Fruit fly (Drosophila melanogaster): ENCODE measurements around the gene Tim9a.

The Tim9a gene

dm6 chrX:13373239-13374153 is 11.5 kb upstream of the Tim9a start (continued):
- peak; percentile 81 for TF ChIP-seq CG13775 (GFP tag; optimal IDR thresholded peaks at IDR 0.05)
- peak; percentile 80 for TF ChIP-seq zfh1 (GFP tag; IDR thresholded peaks at IDR 0.05)
- TF ChIP-seq CG3065 (GFP tag; optimal IDR thresholded peaks at IDR 0.05), result peak; percentile 40
- peak; percentile 42 for TF ChIP-seq Fer2 (tag; optimal IDR thresholded peaks at IDR 0.05)
- TF ChIP-seq E2f1 (GFP tag; IDR thresholded peaks at IDR 0.05), result peak; percentile 81
- no peak for TF ChIP-seq da (GFP tag; optimal IDR thresholded peaks at IDR 0.05)
- no peak for TF ChIP-seq Elba2 (GFP tag; optimal IDR thresholded peaks at IDR 0.05)
- TF ChIP-seq NFAT (GFP tag; IDR thresholded peaks at IDR 0.05), result peak; percentile 65
- peak; percentile 79 for TF ChIP-seq salm (tag; optimal IDR thresholded peaks at IDR 0.05)
- peak; percentile 61; the same call in 1 of the 2 replicates for TF ChIP-seq CG1024 (GFP tag; IDR thresholded peaks at IDR 0.05)
- peak; percentile 57 for TF ChIP-seq CG4404 (GFP tag; IDR thresholded peaks at IDR 0.05)
- TF ChIP-seq CG12769 (tag; optimal IDR thresholded peaks at IDR 0.05), result peak; percentile 23
- no peak for TF ChIP-seq CG17186 (GFP tag; optimal IDR thresholded peaks at IDR 0.05)
- peak; percentile 69 for TF ChIP-seq CG6765 (GFP tag; optimal IDR thresholded peaks at IDR 0.05)
- peak; percentile 39 for TF ChIP-seq CG4617 (GFP tag; optimal IDR thresholded peaks at IDR 0.05; ENCODE audit: borderline replicate concordance)
- peak; percentile 86 for TF ChIP-seq CG11695 (GFP tag; IDR thresholded peaks at IDR 0.05)
- TF ChIP-seq Fer1 (GFP tag; optimal IDR thresholded peaks at IDR 0.05), result peak; percentile 86
- TF ChIP-seq CG7928 (GFP tag; optimal IDR thresholded peaks at IDR 0.05), result no peak
- TF ChIP-seq Stat92E (GFP tag; optimal IDR thresholded peaks at IDR 0.05), result peak in 1 of 3 experiments; percentile 33
- peak; percentile 86 for TF ChIP-seq CG2875 (GFP tag; optimal IDR thresholded peaks at IDR 0.05)
- peak; percentile 58 for TF ChIP-seq Camta (GFP tag; optimal IDR thresholded peaks at IDR 0.05)
- TF ChIP-seq Opbp (GFP tag; IDR thresholded peaks at IDR 0.05; ENCODE audit: partially characterized antibody), result no peak
- peak; percentile 84 for TF ChIP-seq CG17568 (GFP tag; optimal IDR thresholded peaks at IDR 0.05)
- peak; percentile 67 for TF ChIP-seq Hand (GFP tag; optimal IDR thresholded peaks at IDR 0.05)
- TF ChIP-seq CG4360 (GFP tag; IDR thresholded peaks at IDR 0.05), result 0 out of 2 replicates have a peak, but pooled peaks have one; percentile 27
- peak; percentile 29 for TF ChIP-seq CG1647 (GFP tag; optimal IDR thresholded peaks at IDR 0.05)
- TF ChIP-seq CG7271 (tag; optimal IDR thresholded peaks at IDR 0.05), result no peak
- TF ChIP-seq mam (GFP tag; optimal IDR thresholded peaks at IDR 0.05), result peak; percentile 35
- peak; percentile 71; the same call in 1 of the 2 replicates for TF ChIP-seq ara (GFP tag; IDR thresholded peaks at IDR 0.05)
- TF ChIP-seq D19B (GFP tag; optimal IDR thresholded peaks at IDR 0.05), result peak; percentile 67
- TF ChIP-seq eve (GFP tag; optimal IDR thresholded peaks at IDR 0.05), result peak in 1 of 2 experiments; percentile 93
- TF ChIP-seq CG18476 (GFP tag; optimal IDR thresholded peaks at IDR 0.05), result peak; percentile 77
- peak; percentile 18 to 36 for TF ChIP-seq chif (GFP tag; optimal IDR thresholded peaks at IDR 0.05)
- TF ChIP-seq D19A (tag; optimal IDR thresholded peaks at IDR 0.05), result peak; percentile 80
- peak; percentile 32 for TF ChIP-seq fd64A (GFP tag; optimal IDR thresholded peaks at IDR 0.05)
- TF ChIP-seq Eip74EF (GFP tag; optimal IDR thresholded peaks at IDR 0.05), result peak in 1 of 2 experiments; percentile 77
- peak; percentile 35 for TF ChIP-seq kni (GFP tag; optimal IDR thresholded peaks at IDR 0.05)
- TF ChIP-seq CG2199 (GFP tag; IDR thresholded peaks at IDR 0.05), result 0 out of 3 replicates have a peak, but pooled peaks have one; percentile 65
- TF ChIP-seq dm (GFP tag; optimal IDR thresholded peaks at IDR 0.05), result no peak
- TF ChIP-seq CG8290 (GFP tag; optimal IDR thresholded peaks at IDR 0.05), result peak; percentile 36
- TF ChIP-seq CG8290 (tag; optimal IDR thresholded peaks at IDR 0.05), result peak in 1 of 2 experiments; percentile 63
- no peak for TF ChIP-seq Dfd (GFP tag; optimal IDR thresholded peaks at IDR 0.05)
- TF ChIP-seq CG11560 (tag; IDR thresholded peaks at IDR 0.05), result no peak
- peak; percentile 84 for TF ChIP-seq HHEX (GFP tag; optimal IDR thresholded peaks at IDR 0.05)
- peak; percentile 73 for TF ChIP-seq CG4328 (GFP tag; optimal IDR thresholded peaks at IDR 0.05)
- TF ChIP-seq hkb (optimal IDR thresholded peaks at IDR 0.05), result no peak
- TF ChIP-seq hkb (GFP tag; IDR thresholded peaks at IDR 0.05), result peak; percentile 90
- TF ChIP-seq C15 (GFP tag; IDR thresholded peaks at IDR 0.05), result no peak
